Worm (Caenorhabditis elegans): ENCODE results near the gene him-3.

- TF ChIP-seq ztf-23 (GFP tag; IDR thresholded peaks at IDR 0.05) (no peak), ztf-29 (GFP tag; IDR thresholded peaks at IDR 0.05) (no peak), flt-1 (GFP tag; IDR thresholded peaks at IDR 0.05) (no peak), cog-1 (tag; optimal IDR thresholded peaks at IDR 0.05) (no peak), tab-1 (GFP tag; IDR thresholded peaks at IDR 0.05) (no peak), med-1 (GFP tag; optimal IDR thresholded peaks at IDR 0.05; ENCODE audit: insufficient read depth) (no peak)
These were observed 35.6 kb downstream of the him-3 start for ce11 chrIV:7012731-7013445.

Measured in whole organism, midembryonic.